Worm (Caenorhabditis elegans): ENCODE results near the gene sri-18.
A peak's percentile ranks its signal among the peaks of the same experiment; 100 is the strongest.

The sri-18 gene

DNA sequence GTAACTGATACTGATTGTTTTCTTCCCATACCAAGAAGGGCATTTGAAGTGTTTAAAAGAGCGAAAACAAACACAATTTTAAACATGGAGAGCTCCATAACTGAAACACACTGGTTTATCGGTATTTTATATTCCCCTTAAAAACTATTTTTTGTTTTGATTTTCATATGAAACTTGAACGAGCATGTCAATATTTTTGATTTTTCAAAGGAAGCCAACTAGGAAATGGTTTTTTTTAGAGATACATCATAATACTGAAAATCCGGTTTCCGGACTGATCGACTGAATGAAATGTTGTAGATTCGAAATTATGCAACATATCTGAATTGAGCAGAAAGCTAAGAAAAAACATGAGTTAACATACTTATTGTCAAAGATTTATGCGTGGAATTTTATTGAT lies 33.0 kb downstream of the sri-18 start, which contains the start of gene ttr-19:
Gene ttr-19 (minus strand): TSS at position 101 of the 400 bp plus-strand sequence.
- TF ChIP-seq nhr-237 (tag; optimal IDR thresholded peaks at IDR 0.05) (no peak), skn-1 (tag; optimal IDR thresholded peaks at IDR 0.05) (no peak), ztf-11 (tag; optimal IDR thresholded peaks at IDR 0.05) (no peak), unc-55 (GFP tag; optimal IDR thresholded peaks at IDR 0.05) (no peak), nhr-77 (tag; optimal IDR thresholded peaks at IDR 0.05) (no peak), mab-5 (tag; optimal IDR thresholded peaks at IDR 0.05) (no peak), zag-1 (tag; optimal IDR thresholded peaks at IDR 0.05) (no peak), lin-39 (tag; optimal IDR thresholded peaks at IDR 0.05) (no peak), ceh-16 (tag; optimal IDR thresholded peaks at IDR 0.05) (no peak), sma-9 (GFP tag; optimal IDR thresholded peaks at IDR 0.05) (no peak), sma-9 (tag; optimal IDR thresholded peaks at IDR 0.05) (no peak), lin-11 (tag; optimal IDR thresholded peaks at IDR 0.05) (no peak), sem-4 (tag; optimal IDR thresholded peaks at IDR 0.05) (no peak), fos-1 (tag; optimal IDR thresholded peaks at IDR 0.05) (no peak), blmp-1 (tag; optimal IDR thresholded peaks at IDR 0.05; ENCODE audit: insufficient read depth) (no peak)

DNA sequence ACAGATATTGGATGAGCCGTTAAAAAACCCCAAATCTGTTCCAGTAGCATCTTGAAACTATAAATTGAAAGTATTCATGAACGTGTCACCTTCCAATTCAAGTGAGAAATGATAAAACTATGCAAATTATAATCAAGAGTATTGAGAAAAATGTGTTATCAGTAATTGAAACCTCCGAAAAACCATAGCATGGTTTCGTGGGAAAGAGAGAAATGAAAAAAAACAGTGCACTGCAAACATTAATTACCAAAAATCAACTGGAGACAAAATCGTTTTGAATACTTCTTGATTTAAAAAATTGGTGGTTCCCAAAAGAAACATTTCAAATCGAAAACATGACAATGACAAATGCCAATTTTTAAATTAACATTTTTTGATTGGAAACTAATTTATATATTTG lies 34.8 kb downstream of the sri-18 start, which contains the start of gene daf-36:
Gene daf-36 (minus strand): TSS at position 101 of the 400 bp plus-strand sequence.
- TF ChIP-seq fos-1 (tag; optimal IDR thresholded peaks at IDR 0.05) (peak; percentile 62), alr-1 (tag; optimal IDR thresholded peaks at IDR 0.05) (no peak)

DNA sequence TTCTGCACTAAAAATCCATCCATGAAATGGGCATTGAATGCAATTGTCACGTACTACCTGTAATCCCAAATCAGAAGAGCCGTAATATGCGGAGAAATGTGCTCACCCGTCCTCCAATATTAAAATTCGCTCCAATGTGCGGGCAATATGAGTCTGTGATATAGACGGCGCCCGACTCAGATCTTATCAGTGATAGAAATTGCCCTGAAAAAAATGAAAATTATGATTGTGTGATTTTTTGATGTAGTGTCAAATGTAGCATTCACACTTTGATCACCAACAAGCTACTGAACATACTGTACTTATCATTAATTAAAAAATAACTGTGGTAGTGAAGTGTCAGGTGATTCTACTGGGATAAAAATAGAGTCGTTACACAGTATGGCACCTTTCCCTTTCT lies 35.7 kb downstream of the sri-18 start:
- TF ChIP-seq fos-1 (tag; optimal IDR thresholded peaks at IDR 0.05) (peak; percentile 60), Y55F3AM.14 (GFP tag; optimal IDR thresholded peaks at IDR 0.05) (no peak)

DNA sequence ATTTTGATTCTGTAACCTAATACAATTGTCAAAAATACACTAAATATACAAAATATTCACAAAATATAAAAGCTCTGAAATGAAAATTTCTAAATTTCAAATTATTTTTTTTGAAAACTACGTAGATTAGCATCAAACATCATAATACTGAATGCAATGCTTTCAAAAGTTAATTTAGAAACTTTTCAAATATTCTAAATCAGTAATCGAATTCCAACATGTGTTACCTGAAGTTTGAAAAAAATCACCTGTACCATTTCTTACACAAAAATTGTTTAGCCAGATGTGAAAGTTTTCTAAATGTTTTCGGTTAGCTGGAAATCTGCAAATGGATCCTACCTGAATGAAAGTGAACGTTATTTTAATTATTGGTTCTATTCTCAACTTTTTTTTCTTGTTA lies 38.4 kb downstream of the sri-18 start, which contains the start of gene C12D8.20:
Gene C12D8.20 (plus strand): TSS at position 301 of the 400 bp plus-strand sequence.
- TF ChIP-seq ztf-1 (GFP tag; conservative IDR thresholded peaks at IDR 0.05) (no peak), peb-1 (tag; optimal IDR thresholded peaks at IDR 0.05) (no peak), Y55F3AM.14 (GFP tag; optimal IDR thresholded peaks at IDR 0.05) (no peak), nhr-6 (tag; optimal IDR thresholded peaks at IDR 0.05) (no peak), mbf-1 (tag; optimal IDR thresholded peaks at IDR 0.05) (no peak), sem-4 (tag; optimal IDR thresholded peaks at IDR 0.05) (no peak), aly-2 (tag; optimal IDR thresholded peaks at IDR 0.05) (no peak), elt-1 (tag; optimal IDR thresholded peaks at IDR 0.05) (no peak), lin-11 (tag; optimal IDR thresholded peaks at IDR 0.05) (no peak), nhr-23 (tag; optimal IDR thresholded peaks at IDR 0.05) (no peak), ceh-82 (tag; optimal IDR thresholded peaks at IDR 0.05) (no peak), zag-1 (tag; optimal IDR thresholded peaks at IDR 0.05) (no peak)

DNA sequence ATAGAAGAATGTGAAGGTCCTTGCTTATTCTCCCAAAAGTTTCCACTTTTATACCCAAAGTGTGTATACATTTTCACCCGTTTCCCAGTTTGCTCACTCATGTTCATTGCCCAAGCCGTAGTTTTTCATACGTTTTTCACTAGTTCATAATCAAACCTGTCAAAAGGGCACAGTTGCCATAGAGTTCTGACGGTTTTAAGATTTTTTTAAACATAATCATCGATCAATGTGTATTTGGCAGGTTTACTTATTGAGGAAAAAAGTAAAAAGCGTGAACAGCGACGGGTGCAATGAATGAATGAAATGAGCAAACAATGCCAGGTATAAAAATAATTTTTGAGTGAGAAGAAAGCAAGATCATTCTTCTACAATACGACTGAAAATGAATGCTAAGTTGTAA lies 39.0 kb downstream of the sri-18 start, which contains the start of the genes fipr-5 and fipr-9:
Gene fipr-5 (minus strand): TSS at position 101 of the 400 bp plus-strand sequence.
Gene fipr-9 (plus strand): TSS at position 346 of the 400 bp plus-strand sequence.
- no peak for TF ChIP-seq C34F6.9 (tag; optimal IDR thresholded peaks at IDR 0.05)
- TF ChIP-seq sma-9 (GFP tag; optimal IDR thresholded peaks at IDR 0.05) = no peak
- no peak for TF ChIP-seq sma-9 (tag; optimal IDR thresholded peaks at IDR 0.05)
- no peak for TF ChIP-seq fos-1 (tag; optimal IDR thresholded peaks at IDR 0.05)
- TF ChIP-seq F13H6.1 (tag; optimal IDR thresholded peaks at IDR 0.05) = no peak
- TF ChIP-seq elt-3 (tag; optimal IDR thresholded peaks at IDR 0.05) = no peak
- no peak for TF ChIP-seq ceh-82 (tag; optimal IDR thresholded peaks at IDR 0.05)
- TF ChIP-seq mab-5 (tag; optimal IDR thresholded peaks at IDR 0.05) = no peak
- no peak for TF ChIP-seq ceh-16 (tag; optimal IDR thresholded peaks at IDR 0.05)

DNA sequence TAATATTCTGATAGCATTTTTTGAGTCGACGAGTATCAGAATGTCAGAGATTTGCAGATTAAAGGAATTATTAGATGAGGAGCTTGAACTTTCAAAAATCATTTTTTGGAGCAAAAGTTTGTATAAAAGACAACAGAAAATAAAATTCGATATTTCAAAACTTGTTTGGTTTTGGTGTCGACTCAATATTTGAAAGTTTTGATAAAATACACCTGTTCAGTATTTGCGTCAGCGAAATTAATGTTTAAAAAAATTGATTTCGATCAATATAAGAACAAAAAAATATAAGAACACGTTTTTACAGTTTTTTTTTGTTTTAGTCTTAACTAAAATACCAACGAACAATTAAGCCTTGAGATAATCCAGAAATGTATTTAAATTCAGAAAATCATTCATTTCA lies 39.8 kb downstream of the sri-18 start, which contains the start of gene C12D8.13:
Gene C12D8.13 (minus strand): TSS at position 101 of the 400 bp plus-strand sequence.
- TF ChIP-seq skn-1 (tag; optimal IDR thresholded peaks at IDR 0.05) = no peak
- TF ChIP-seq nhr-25 (tag; optimal IDR thresholded peaks at IDR 0.05) = no peak
- no peak for TF ChIP-seq egl-27 (tag; optimal IDR thresholded peaks at IDR 0.05)
- no peak for TF ChIP-seq F13H6.1 (tag; optimal IDR thresholded peaks at IDR 0.05)
- TF ChIP-seq sma-9 (GFP tag; optimal IDR thresholded peaks at IDR 0.05) = no peak
- no peak for TF ChIP-seq sma-9 (tag; optimal IDR thresholded peaks at IDR 0.05)
- TF ChIP-seq unc-55 (GFP tag; optimal IDR thresholded peaks at IDR 0.05) = no peak
- no peak for TF ChIP-seq mab-5 (tag; optimal IDR thresholded peaks at IDR 0.05)
- TF ChIP-seq R02D3.7 (tag; optimal IDR thresholded peaks at IDR 0.05) = no peak
